Worm (Caenorhabditis elegans): ENCODE data around the gene emb-4.

ce11 chrV:18931279-18931678, 36.5 kb upstream of the emb-4 start, which contains the start of gene ptr-22:
- no peak for TF ChIP-seq nhr-237 (tag; optimal IDR thresholded peaks at IDR 0.05)
- no peak for TF ChIP-seq mxl-3 (GFP tag; optimal IDR thresholded peaks at IDR 0.05)
- TF ChIP-seq pha-4 (GFP tag; IDR thresholded peaks at IDR 0.05): no peak
- TF ChIP-seq pha-4 (tag; optimal IDR thresholded peaks at IDR 0.05): no peak
- no peak for TF ChIP-seq pqm-1 (tag; optimal IDR thresholded peaks at IDR 0.05)
- no peak for TF ChIP-seq aly-2 (tag; optimal IDR thresholded peaks at IDR 0.05)
- no peak for TF ChIP-seq ama-1 (optimal IDR thresholded peaks at IDR 0.05)
- TF ChIP-seq snpc-4 (tag; optimal IDR thresholded peaks at IDR 0.05): no peak
- TF ChIP-seq unc-62 (GFP tag; optimal IDR thresholded peaks at IDR 0.05 in 1 of 2): no peak
- TF ChIP-seq unc-62 (tag; optimal IDR thresholded peaks at IDR 0.05): no peak
- TF ChIP-seq nhr-11 (tag; optimal IDR thresholded peaks at IDR 0.05): no peak
- no peak for TF ChIP-seq ceh-82 (tag; optimal IDR thresholded peaks at IDR 0.05)
- TF ChIP-seq nhr-76 (tag; optimal IDR thresholded peaks at IDR 0.05): no peak
- no peak for TF ChIP-seq ZK546.5 (tag; optimal IDR thresholded peaks at IDR 0.05)
- TF ChIP-seq ceh-62 (tag; optimal IDR thresholded peaks at IDR 0.05): no peak
- TF ChIP-seq unc-39 (tag; optimal IDR thresholded peaks at IDR 0.05): no peak
